Worm (Caenorhabditis elegans): ENCODE results near the gene hcf-1.

hcf-1 gene

ce11 chrIV:7726325-7726724 is 47.8 kb downstream of the hcf-1 start, which contains the start of gene C50F7.5:
Gene C50F7.5 (plus strand): TSS chrIV:7726719.
- no peak for TF ChIP-seq madf-9 (GFP tag; conservative IDR thresholded peaks at IDR 0.05)
- TF ChIP-seq tag-97 (GFP tag; IDR thresholded peaks at IDR 0.05), result no peak
- peak; percentile 40 for TF ChIP-seq dve-1 (tag; optimal IDR thresholded peaks at IDR 0.05; ENCODE audit: insufficient read depth)
- no peak for TF ChIP-seq dmd-9 (GFP tag; IDR thresholded peaks at IDR 0.05)
- TF ChIP-seq pqm-1 (tag; optimal IDR thresholded peaks at IDR 0.05), result peak; percentile 68

- TF ChIP-seq aha-1 (tag) (peak; percentile 69), unc-62 (GFP tag; optimal IDR thresholded peaks at IDR 0.05 in 1 of 2) (peak in 1 of 2 experiments; percentile 14), unc-62 (tag; optimal IDR thresholded peaks at IDR 0.05) (no peak), nhr-237 (tag; optimal IDR thresholded peaks at IDR 0.05) (no peak)
Observed at ce11 chrIV:7724912-7725311, 49.2 kb downstream of the hcf-1 start.

ce11 chrIV:7723555-7723954 is 50.5 kb downstream of the hcf-1 start:
- no peak for TF ChIP-seq mxl-2 (GFP tag; conservative IDR thresholded peaks at IDR 0.05)
- no peak for TF ChIP-seq ztf-7 (tag; optimal IDR thresholded peaks at IDR 0.05)
- no peak for TF ChIP-seq fos-1 (tag; optimal IDR thresholded peaks at IDR 0.05)
- TF ChIP-seq ceh-32 (tag; optimal IDR thresholded peaks at IDR 0.05; ENCODE audit: poor library complexity), result no peak
- TF ChIP-seq T26A8.4 (GFP tag; IDR thresholded peaks at IDR 0.05), result no peak
- no peak for TF ChIP-seq hlh-11 (tag; optimal IDR thresholded peaks at IDR 0.05)
- TF ChIP-seq unc-62 (GFP tag; optimal IDR thresholded peaks at IDR 0.05 in 1 of 2), result peak in 1 of 2 experiments; percentile 7
- TF ChIP-seq unc-62 (tag; optimal IDR thresholded peaks at IDR 0.05), result no peak
- TF ChIP-seq snpc-4 (tag; optimal IDR thresholded peaks at IDR 0.05), result no peak

- TF ChIP-seq daf-16 (GFP tag; optimal IDR thresholded peaks at IDR 0.05), result peak in 1 of 2 experiments; percentile 78
- TF ChIP-seq daf-16 (tag; optimal IDR thresholded peaks at IDR 0.05), result no peak
- TF ChIP-seq nhr-10 (tag; optimal IDR thresholded peaks at IDR 0.05), result no peak
- no peak for TF ChIP-seq madf-9 (GFP tag; conservative IDR thresholded peaks at IDR 0.05)
Observed at ce11 chrIV:7722806-7723205, 51.3 kb downstream of the hcf-1 start, which contains the start of gene C50F7.6. Gene C50F7.6 (minus strand): TSS chrIV:7723199.
